Worm (Caenorhabditis elegans): ENCODE results near the gene F14F3.5.

The F14F3.5 gene

ce11 chrX:10566775-10567174, 37.7 kb upstream of the F14F3.5 start:
- TF ChIP-seq nhr-43 (tag; optimal IDR thresholded peaks at IDR 0.05; ENCODE audit: poor library complexity, severe bottlenecking) (no peak), nfya-1 (tag; optimal IDR thresholded peaks at IDR 0.05; ENCODE audit: insufficient read depth) (peak; percentile 61), nhr-23 (tag; optimal IDR thresholded peaks at IDR 0.05) (peak; percentile 35), nhr-25 (tag; optimal IDR thresholded peaks at IDR 0.05) (peak; percentile 25), egl-5 (tag; optimal IDR thresholded peaks at IDR 0.05) (peak; percentile 10), skn-1 (tag; optimal IDR thresholded peaks at IDR 0.05) (no peak), fkh-10 (GFP tag; optimal IDR thresholded peaks at IDR 0.05) (no peak), hmg-11 (tag; optimal IDR thresholded peaks at IDR 0.05) (peak; percentile 11), nhr-237 (tag; optimal IDR thresholded peaks at IDR 0.05) (no peak), pha-4 (tag; optimal IDR thresholded peaks at IDR 0.05) (peak; percentile 60), unc-39 (tag; optimal IDR thresholded peaks at IDR 0.05) (no peak), elt-2 (tag; optimal IDR thresholded peaks at IDR 0.05) (peak; percentile 16), pqm-1 (tag; optimal IDR thresholded peaks at IDR 0.05) (peak; percentile 10), tbx-2 (tag; optimal IDR thresholded peaks at IDR 0.05) (no peak)

ce11 chrX:10559203-10559602, 30.2 kb upstream of the F14F3.5 start, which contains the start of gene F59F5.7:
TSS of gene F59F5.7 (plus strand) at chrX:10559503.
- TF ChIP-seq sea-2 (GFP tag; optimal IDR thresholded peaks at IDR 0.05) (no peak), elt-1 (tag; optimal IDR thresholded peaks at IDR 0.05) (no peak), ceh-28 (tag; optimal IDR thresholded peaks at IDR 0.05) (no peak), lsy-12 (tag; optimal IDR thresholded peaks at IDR 0.05) (no peak), elt-2 (tag; optimal IDR thresholded peaks at IDR 0.05) (no peak), nhr-237 (tag; optimal IDR thresholded peaks at IDR 0.05) (no peak), elt-3 (tag; optimal IDR thresholded peaks at IDR 0.05) (no peak), fos-1 (tag; optimal IDR thresholded peaks at IDR 0.05) (no peak), mdl-1 (tag; optimal IDR thresholded peaks at IDR 0.05) (no peak), ceh-82 (tag; optimal IDR thresholded peaks at IDR 0.05) (no peak), nhr-76 (tag; optimal IDR thresholded peaks at IDR 0.05) (no peak), unc-62 (GFP tag; optimal IDR thresholded peaks at IDR 0.05) (no peak), nhr-28 (tag; optimal IDR thresholded peaks at IDR 0.05) (no peak), lin-39 (tag; optimal IDR thresholded peaks at IDR 0.05) (no peak), fkh-10 (GFP tag; optimal IDR thresholded peaks at IDR 0.05) (no peak), pqm-1 (tag; optimal IDR thresholded peaks at IDR 0.05) (no peak), pha-4 (tag; optimal IDR thresholded peaks at IDR 0.05) (no peak), R02D3.7 (tag; optimal IDR thresholded peaks at IDR 0.05) (no peak), nhr-43 (tag; optimal IDR thresholded peaks at IDR 0.05; ENCODE audit: poor library complexity, severe bottlenecking) (no peak)

DNA sequence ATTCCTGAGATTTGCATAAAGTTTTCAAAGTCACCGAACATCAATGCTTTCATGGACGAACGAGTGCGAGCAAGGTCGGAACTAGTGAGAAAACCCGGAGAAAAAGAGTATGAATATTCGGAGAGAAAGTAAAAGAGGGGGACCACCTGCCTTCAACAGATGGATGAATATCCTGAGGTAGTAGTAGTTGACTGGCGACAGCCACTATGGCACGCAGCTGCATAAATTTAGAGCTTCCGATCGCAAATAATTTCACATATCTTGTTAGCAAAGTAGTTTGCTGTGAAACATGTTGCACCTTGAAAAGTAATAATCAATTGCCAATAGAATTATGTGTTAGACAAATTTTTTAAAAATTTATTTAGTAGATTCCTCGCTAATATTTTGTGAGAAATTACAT, 27.7 kb upstream of the F14F3.5 start:
- no peak for TF ChIP-seq ztf-4 (tag; optimal IDR thresholded peaks at IDR 0.05)
- no peak for TF ChIP-seq mml-1 (tag; optimal IDR thresholded peaks at IDR 0.05)
- no peak for TF ChIP-seq ceh-16 (tag; optimal IDR thresholded peaks at IDR 0.05)
- TF ChIP-seq eor-1 (tag; optimal IDR thresholded peaks at IDR 0.05): no peak
- no peak for TF ChIP-seq R02D3.7 (tag; optimal IDR thresholded peaks at IDR 0.05)
- no peak for TF ChIP-seq nhr-43 (tag; optimal IDR thresholded peaks at IDR 0.05; ENCODE audit: poor library complexity, severe bottlenecking)
- TF ChIP-seq unc-39 (tag; optimal IDR thresholded peaks at IDR 0.05): no peak
- TF ChIP-seq nhr-23 (tag; optimal IDR thresholded peaks at IDR 0.05): no peak
- TF ChIP-seq ZK546.5 (tag; optimal IDR thresholded peaks at IDR 0.05): no peak
- no peak for TF ChIP-seq ceh-28 (tag; optimal IDR thresholded peaks at IDR 0.05)

DNA sequence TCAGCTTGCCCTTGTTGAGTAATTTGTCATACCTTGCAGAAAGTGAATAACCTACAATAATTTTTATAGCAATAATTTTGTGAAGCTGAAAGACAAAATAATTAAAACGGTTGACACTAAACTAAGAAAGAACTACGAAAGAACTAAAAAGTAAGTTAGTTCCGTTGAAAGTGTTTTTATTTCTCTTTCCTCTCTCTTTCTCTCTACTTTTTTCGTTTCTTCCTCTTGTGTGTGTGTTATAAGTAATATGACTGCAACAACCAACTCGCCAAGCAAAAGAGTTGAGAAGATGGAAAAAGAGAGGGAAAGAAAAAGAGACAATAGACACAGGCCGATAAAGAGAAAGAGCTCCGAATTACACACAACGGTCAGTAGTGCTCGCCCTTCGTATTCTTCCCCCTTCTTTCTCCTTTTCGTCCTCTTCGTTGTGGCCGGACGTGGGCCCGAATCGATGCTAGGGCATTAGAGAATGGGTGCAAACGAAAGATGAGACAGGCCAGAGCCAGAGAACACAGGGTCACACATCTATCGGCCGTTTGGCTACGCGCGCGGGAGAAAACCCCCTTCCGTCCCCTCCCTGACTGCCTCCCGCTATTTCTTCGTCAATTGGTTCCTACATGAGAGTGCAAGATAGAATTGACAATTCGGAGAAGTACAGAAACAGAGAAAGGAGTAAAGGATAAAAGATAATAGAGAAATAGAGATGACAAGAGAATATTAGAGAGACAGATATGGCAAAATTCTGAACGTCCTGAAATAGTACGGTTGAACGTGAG, 26.4 kb upstream of the F14F3.5 start, which contains the start of gene syd-2:
syd-2 (minus strand) TSS at position 51 of the 776 bp plus-strand sequence.
- TF ChIP-seq tbx-2 (tag; optimal IDR thresholded peaks at IDR 0.05) (peak; percentile 57), mdl-1 (tag; optimal IDR thresholded peaks at IDR 0.05) (no peak), lsy-12 (tag; optimal IDR thresholded peaks at IDR 0.05) (peak; percentile 30), nhr-23 (tag; optimal IDR thresholded peaks at IDR 0.05) (peak; percentile 59), nhr-28 (tag; optimal IDR thresholded peaks at IDR 0.05) (no peak), lin-39 (tag; optimal IDR thresholded peaks at IDR 0.05) (peak; percentile 95), ceh-82 (tag; optimal IDR thresholded peaks at IDR 0.05) (no peak), jun-1 (tag; optimal IDR thresholded peaks at IDR 0.05) (peak; percentile 35), fos-1 (tag; optimal IDR thresholded peaks at IDR 0.05) (no peak), ceh-16 (tag; optimal IDR thresholded peaks at IDR 0.05) (no peak), eor-1 (tag; optimal IDR thresholded peaks at IDR 0.05) (no peak), elt-1 (tag; optimal IDR thresholded peaks at IDR 0.05) (no peak), elt-3 (tag; optimal IDR thresholded peaks at IDR 0.05) (no peak), nhr-77 (tag; optimal IDR thresholded peaks at IDR 0.05) (no peak), nhr-76 (tag; optimal IDR thresholded peaks at IDR 0.05) (no peak), mml-1 (tag; optimal IDR thresholded peaks at IDR 0.05) (no peak), R02D3.7 (tag; optimal IDR thresholded peaks at IDR 0.05) (peak; percentile 19), snpc-4 (tag; optimal IDR thresholded peaks at IDR 0.05) (no peak), sea-2 (GFP tag; optimal IDR thresholded peaks at IDR 0.05) (no peak), lin-15B (tag; optimal IDR thresholded peaks at IDR 0.05) (peak; percentile 55), ztf-4 (tag; optimal IDR thresholded peaks at IDR 0.05) (no peak), zag-1 (tag; optimal IDR thresholded peaks at IDR 0.05) (no peak), fkh-10 (GFP tag; optimal IDR thresholded peaks at IDR 0.05) (peak; percentile 85), ztf-11 (tag; optimal IDR thresholded peaks at IDR 0.05) (no peak), ama-1 (optimal IDR thresholded peaks at IDR 0.05) (no peak), ZK546.5 (tag; optimal IDR thresholded peaks at IDR 0.05) (no peak), unc-39 (tag; optimal IDR thresholded peaks at IDR 0.05) (no peak), ceh-28 (tag; optimal IDR thresholded peaks at IDR 0.05) (peak; percentile 70), egl-5 (tag; optimal IDR thresholded peaks at IDR 0.05) (peak; percentile 6), nfya-1 (tag; optimal IDR thresholded peaks at IDR 0.05; ENCODE audit: insufficient read depth) (peak; percentile 75), nhr-11 (tag; optimal IDR thresholded peaks at IDR 0.05) (peak; percentile 47), daf-12 (tag; optimal IDR thresholded peaks at IDR 0.05) (no peak), pqm-1 (tag; optimal IDR thresholded peaks at IDR 0.05) (peak; percentile 2), nhr-43 (tag; optimal IDR thresholded peaks at IDR 0.05; ENCODE audit: poor library complexity, severe bottlenecking) (no peak)
